Worm (Caenorhabditis elegans): ENCODE results near the gene F52E1.9.
A peak's percentile ranks its signal among the peaks of the same experiment; 100 is the strongest.

Gene F52E1.9

ce11 chrV:8434400-8434827 lies 31.9 kb upstream of the F52E1.9 start:
- no peak for TF ChIP-seq hmbx-1 (tag; optimal IDR thresholded peaks at IDR 0.05)

ce11 chrV:8431295-8431694 lies 28.8 kb upstream of the F52E1.9 start:
- TF ChIP-seq scrt-1 (GFP tag; IDR thresholded peaks at IDR 0.05) (peak; percentile 84), pes-1 (GFP tag; IDR thresholded peaks at IDR 0.05) (peak; percentile 86), tbx-37 (GFP tag; conservative IDR thresholded peaks at IDR 0.05) (peak; percentile 60), tbx-11 (GFP tag; IDR thresholded peaks at IDR 0.05) (peak; percentile 75), sea-1 (GFP tag; conservative IDR thresholded peaks at IDR 0.05) (peak; percentile 80), flt-1 (GFP tag; IDR thresholded peaks at IDR 0.05) (peak; percentile 80)

- no peak for TF ChIP-seq tbx-11 (GFP tag; IDR thresholded peaks at IDR 0.05)
- TF ChIP-seq pes-1 (GFP tag; IDR thresholded peaks at IDR 0.05), result no peak
- no peak for TF ChIP-seq ceh-36 (tag; optimal IDR thresholded peaks at IDR 0.05)
- TF ChIP-seq tbx-37 (GFP tag; conservative IDR thresholded peaks at IDR 0.05), result no peak
- no peak for TF ChIP-seq hmg-4 (GFP tag; optimal IDR thresholded peaks at IDR 0.05)
- no peak for TF ChIP-seq hmbx-1 (tag; optimal IDR thresholded peaks at IDR 0.05)
- no peak for TF ChIP-seq aly-1 (tag; optimal IDR thresholded peaks at IDR 0.05)
- no peak for TF ChIP-seq ets-7 (tag; optimal IDR thresholded peaks at IDR 0.05)
- no peak for TF ChIP-seq sea-1 (GFP tag; conservative IDR thresholded peaks at IDR 0.05)
- no peak for TF ChIP-seq B0310.2 (tag; optimal IDR thresholded peaks at IDR 0.05)
- no peak for TF ChIP-seq ceh-13 (GFP tag; optimal IDR thresholded peaks at IDR 0.05)
- no peak for TF ChIP-seq flt-1 (GFP tag; IDR thresholded peaks at IDR 0.05)
- no peak for TF ChIP-seq F13C5.2 (tag; optimal IDR thresholded peaks at IDR 0.05)
Observed at ce11 chrV:8428585-8429414, 26.3 kb upstream of the F52E1.9 start.

ce11 chrV:8426741-8427457 lies 24.4 kb upstream of the F52E1.9 start:
- TF ChIP-seq tra-4 (tag; optimal IDR thresholded peaks at IDR 0.05) (no peak), tbx-37 (GFP tag; conservative IDR thresholded peaks at IDR 0.05) (no peak)

- TF ChIP-seq ets-7 (tag; optimal IDR thresholded peaks at IDR 0.05) (no peak), F13C5.2 (tag; optimal IDR thresholded peaks at IDR 0.05) (no peak), flt-1 (GFP tag; IDR thresholded peaks at IDR 0.05) (no peak), hmbx-1 (tag; optimal IDR thresholded peaks at IDR 0.05) (no peak), tra-4 (tag; optimal IDR thresholded peaks at IDR 0.05) (no peak), ama-1 (optimal IDR thresholded peaks at IDR 0.05) (no peak), hmg-4 (GFP tag; optimal IDR thresholded peaks at IDR 0.05) (no peak), sea-1 (GFP tag; conservative IDR thresholded peaks at IDR 0.05) (no peak), scrt-1 (GFP tag; IDR thresholded peaks at IDR 0.05) (no peak)
Observed at ce11 chrV:8426210-8426609, 23.7 kb upstream of the F52E1.9 start.

ce11 chrV:8424840-8425814 lies 22.7 kb upstream of the F52E1.9 start:
- no peak for TF ChIP-seq F13C5.2 (tag; optimal IDR thresholded peaks at IDR 0.05)
- no peak for TF ChIP-seq sea-1 (GFP tag; conservative IDR thresholded peaks at IDR 0.05)
- TF ChIP-seq flt-1 (GFP tag; IDR thresholded peaks at IDR 0.05), result no peak
- no peak for TF ChIP-seq aly-1 (tag; optimal IDR thresholded peaks at IDR 0.05)
- TF ChIP-seq hmg-4 (GFP tag; optimal IDR thresholded peaks at IDR 0.05), result no peak
- TF ChIP-seq ets-7 (tag; optimal IDR thresholded peaks at IDR 0.05), result no peak
- TF ChIP-seq tbx-11 (GFP tag; IDR thresholded peaks at IDR 0.05), result no peak
- no peak for TF ChIP-seq ceh-13 (GFP tag; optimal IDR thresholded peaks at IDR 0.05)
- no peak for TF ChIP-seq tbx-37 (GFP tag; conservative IDR thresholded peaks at IDR 0.05)
- TF ChIP-seq B0310.2 (tag; optimal IDR thresholded peaks at IDR 0.05), result no peak
- no peak for TF ChIP-seq ceh-36 (tag; optimal IDR thresholded peaks at IDR 0.05)
- no peak for TF ChIP-seq pes-1 (GFP tag; IDR thresholded peaks at IDR 0.05)

ce11 chrV:8417271-8417670 lies 14.8 kb upstream of the F52E1.9 start:
- TF ChIP-seq B0310.2 (tag; optimal IDR thresholded peaks at IDR 0.05), result no peak
- no peak for TF ChIP-seq tra-4 (tag; optimal IDR thresholded peaks at IDR 0.05)
- no peak for TF ChIP-seq ceh-13 (GFP tag; optimal IDR thresholded peaks at IDR 0.05)
- TF ChIP-seq hnd-1 (tag; optimal IDR thresholded peaks at IDR 0.05), result no peak
- TF ChIP-seq flt-1 (GFP tag; IDR thresholded peaks at IDR 0.05), result no peak
- TF ChIP-seq ama-1 (optimal IDR thresholded peaks at IDR 0.05), result no peak
- no peak for TF ChIP-seq ceh-36 (tag; optimal IDR thresholded peaks at IDR 0.05)
- TF ChIP-seq hmg-4 (GFP tag; optimal IDR thresholded peaks at IDR 0.05), result no peak
- TF ChIP-seq ets-7 (tag; optimal IDR thresholded peaks at IDR 0.05), result no peak
- TF ChIP-seq hmbx-1 (tag; optimal IDR thresholded peaks at IDR 0.05), result no peak
- TF ChIP-seq F13C5.2 (tag; optimal IDR thresholded peaks at IDR 0.05), result no peak
- no peak for TF ChIP-seq aly-1 (tag; optimal IDR thresholded peaks at IDR 0.05)
- no peak for TF ChIP-seq pes-1 (GFP tag; IDR thresholded peaks at IDR 0.05)
- TF ChIP-seq tbx-11 (GFP tag; IDR thresholded peaks at IDR 0.05), result no peak
- TF ChIP-seq tbx-37 (GFP tag; conservative IDR thresholded peaks at IDR 0.05), result no peak
- TF ChIP-seq sea-1 (GFP tag; conservative IDR thresholded peaks at IDR 0.05), result no peak
- TF ChIP-seq scrt-1 (GFP tag; IDR thresholded peaks at IDR 0.05), result no peak

Data from whole organism, early embryonic.